Worm (Caenorhabditis elegans) whole organism, L4/young adult: Measurements from ENCODE around the gene msp-79.

Experiments used
- W03F9.2 ChIP-seq: fragments of 150-350 bp; optimal IDR thresholded peaks from 2 replicates; lab custom pipeline; 2014; ENCODE audit warnings: missing biosample characterization, missing genetic modification characterization
- him-1 ChIP-seq: sonication (generic microtip); optimal IDR thresholded peaks from 2 replicates; lab custom pipeline; 2016; ENCODE audit warnings: missing genotype, missing genetic modification reagents, missing genetic modification characterization, missing compliant biosample characterization

- no peak for TF ChIP-seq W03F9.2
- no peak for TF ChIP-seq him-1 (tag; lab: Kevin White, UChicago)
Observed at ce11 chrIV:9789496-9789895, 22.5 kb upstream of the msp-79 start, which contains the start of gene T13F2.4.
